Worm (Caenorhabditis elegans) whole organism, midembryonic: ENCODE measurements around the gene ztf-18.

Source experiments
- T22C8.4 ChIP-seq: fragments of 200-800 bp; sonication (Bioruptor generic); IDR thresholded peaks from 2 replicates; pipeline ENCODE4 v1.3.6; 2022; ENCODE audit warnings: missing genetic modification characterization, missing compliant biosample characterization
- cog-1 ChIP-seq: sonication (generic microtip); optimal IDR thresholded peaks from 2 replicates; lab custom pipeline; 2016; ENCODE audit warnings: missing genetic modification characterization, missing compliant biosample characterization
- flt-1 ChIP-seq: fragments of 200-800 bp; sonication (Bioruptor generic); IDR thresholded peaks from 2 replicates; pipeline ENCODE4 v1.3.6; 2022; ENCODE audit warnings: missing genetic modification characterization, missing compliant biosample characterization
- klf-2 ChIP-seq: fragments of 200-800 bp; sonication (Bioruptor generic); conservative IDR thresholded peaks from 2 replicates; pipeline ENCODE4 v1.3.6; 2022; ENCODE audit warnings: missing genetic modification reagents, missing genetic modification characterization, missing compliant biosample characterization
- med-1 ChIP-seq: sonication (generic microtip); optimal IDR thresholded peaks from 2 replicates; lab custom pipeline; 2017; ENCODE audit warnings: missing genetic modification characterization, mild to moderate bottlenecking, missing compliant biosample characterization, antibody characterized with exemption, missing genetic modification reagents; ENCODE audit not compliant: insufficient read depth
- ref-1 ChIP-seq: fragments of 200-800 bp; sonication (Bioruptor generic); conservative IDR thresholded peaks from 2 replicates; pipeline ENCODE4 v1.3.6; 2022; ENCODE audit warnings: missing genetic modification reagents, missing genetic modification characterization, missing compliant biosample characterization
- tab-1 ChIP-seq: fragments of 200-800 bp; sonication (Bioruptor generic); IDR thresholded peaks from 2 replicates; pipeline ENCODE4 v1.3.6; 2022; ENCODE audit warnings: missing genetic modification characterization, missing compliant biosample characterization
- ztf-23 ChIP-seq: fragments of 200-800 bp; sonication (Bioruptor generic); IDR thresholded peaks from 2 replicates; pipeline ENCODE4 v1.3.6; 2022; ENCODE audit warnings: missing genetic modification reagents, missing genetic modification characterization, missing compliant biosample characterization
- ztf-29 ChIP-seq: fragments of 200-800 bp; sonication (Bioruptor generic); IDR thresholded peaks from 2 replicates; pipeline ENCODE4 v1.3.6; 2022; ENCODE audit warnings: missing genetic modification reagents, missing genetic modification characterization, missing compliant biosample characterization

ztf-18 gene

DNA sequence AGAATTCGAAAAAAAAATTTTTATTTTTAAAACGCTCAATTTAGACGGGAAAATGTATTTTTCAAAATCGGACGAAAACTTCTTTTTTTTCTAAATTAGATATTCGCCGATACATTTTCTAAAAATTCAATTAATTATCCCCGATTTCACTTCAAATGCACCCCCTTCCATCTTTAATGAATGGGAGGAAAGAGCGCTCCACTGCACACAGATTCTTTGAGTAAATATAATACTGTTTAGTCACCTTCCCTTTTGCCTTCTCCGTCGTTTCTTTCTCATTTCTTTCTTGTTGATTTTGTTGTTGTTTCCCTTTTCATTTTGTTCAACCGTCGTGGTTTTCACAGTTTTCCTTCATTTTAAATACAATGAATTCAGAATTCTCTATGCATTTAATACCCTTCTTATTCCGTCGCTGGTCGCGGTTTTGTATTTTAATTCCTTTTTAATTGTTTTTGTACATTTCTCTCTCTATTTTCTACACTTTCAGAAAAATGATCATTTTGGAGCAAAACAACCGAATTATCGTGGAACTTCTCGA lies 33.6 kb downstream of the ztf-18 start, which contains the start of gene arx-4:
TSS of gene arx-4 (plus strand) at position 488 of the 538 bp plus-strand sequence.
- no peak for TF ChIP-seq cog-1 (tag; lab: Kevin White, UChicago)
- TF ChIP-seq flt-1 (GFP tag; lab: Robert Waterston, UW) = no peak
- no peak for TF ChIP-seq ztf-29 (GFP tag; lab: Robert Waterston, UW)
- TF ChIP-seq med-1 (GFP tag; lab: Kevin White, UChicago) = no peak
- TF ChIP-seq tab-1 (GFP tag; lab: Robert Waterston, UW) = no peak
- no peak for TF ChIP-seq ref-1 (GFP tag; lab: Robert Waterston, UW)
- TF ChIP-seq ztf-23 = no peak
- TF ChIP-seq klf-2 = no peak
- no peak for TF ChIP-seq T22C8.4 (GFP tag; lab: Robert Waterston, UW)

DNA sequence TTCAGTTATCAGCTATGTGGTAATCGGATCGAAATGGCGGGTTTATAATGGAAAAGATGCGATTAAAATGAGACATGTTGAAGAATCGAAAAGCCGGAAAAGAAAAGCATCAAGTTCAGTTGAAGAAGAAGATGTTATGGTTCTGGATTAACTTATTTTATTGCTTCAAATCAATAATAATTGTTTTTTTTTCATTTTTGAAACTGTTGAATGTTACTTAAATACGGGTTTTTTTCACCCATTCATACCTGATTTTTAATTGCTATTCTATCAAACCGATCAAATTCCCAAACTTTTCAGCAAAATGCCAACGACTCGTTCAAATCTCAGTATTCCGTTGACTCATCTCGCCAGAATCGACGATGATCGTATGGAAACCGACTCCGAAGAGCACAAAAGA lies 35.6 kb downstream of the ztf-18 start, which contains the start of gene exos-4.2:
TSS of gene exos-4.2 (plus strand) at position 301 of the 400 bp plus-strand sequence.
- TF ChIP-seq med-1 (GFP tag; lab: Kevin White, UChicago) = no peak
- no peak for TF ChIP-seq ztf-23
- no peak for TF ChIP-seq ztf-29 (GFP tag; lab: Robert Waterston, UW)
- no peak for TF ChIP-seq T22C8.4 (GFP tag; lab: Robert Waterston, UW)
- TF ChIP-seq ref-1 (GFP tag; lab: Robert Waterston, UW) = no peak
- TF ChIP-seq klf-2 = no peak
- TF ChIP-seq flt-1 (GFP tag; lab: Robert Waterston, UW) = no peak
- TF ChIP-seq tab-1 (GFP tag; lab: Robert Waterston, UW) = no peak
- TF ChIP-seq cog-1 (tag; lab: Kevin White, UChicago) = no peak

DNA sequence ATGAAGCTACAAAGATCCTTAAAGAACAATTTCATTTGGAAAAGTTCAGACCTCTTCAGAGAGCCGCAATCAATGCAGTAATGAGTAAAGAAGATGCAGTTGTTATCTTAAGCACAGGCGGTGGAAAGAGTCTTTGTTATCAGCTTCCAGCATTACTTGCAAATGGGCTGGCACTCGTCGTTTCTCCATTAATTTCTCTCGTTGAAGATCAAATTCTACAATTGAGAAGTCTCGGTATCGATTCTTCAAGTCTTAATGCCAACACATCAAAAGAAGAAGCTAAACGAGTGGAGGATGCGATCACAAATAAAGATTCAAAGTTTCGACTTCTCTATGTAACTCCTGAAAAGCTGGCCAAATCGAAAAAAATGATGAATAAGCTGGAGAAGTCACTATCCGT lies 38.6 kb downstream of the ztf-18 start:
- no peak for TF ChIP-seq cog-1 (tag; lab: Kevin White, UChicago)
- no peak for TF ChIP-seq ref-1 (GFP tag; lab: Robert Waterston, UW)
- TF ChIP-seq klf-2 = no peak
- TF ChIP-seq flt-1 (GFP tag; lab: Robert Waterston, UW) = no peak
- TF ChIP-seq ztf-29 (GFP tag; lab: Robert Waterston, UW) = no peak
- no peak for TF ChIP-seq med-1 (GFP tag; lab: Kevin White, UChicago)
- no peak for TF ChIP-seq ztf-23
- TF ChIP-seq T22C8.4 (GFP tag; lab: Robert Waterston, UW) = no peak
- no peak for TF ChIP-seq tab-1 (GFP tag; lab: Robert Waterston, UW)

DNA sequence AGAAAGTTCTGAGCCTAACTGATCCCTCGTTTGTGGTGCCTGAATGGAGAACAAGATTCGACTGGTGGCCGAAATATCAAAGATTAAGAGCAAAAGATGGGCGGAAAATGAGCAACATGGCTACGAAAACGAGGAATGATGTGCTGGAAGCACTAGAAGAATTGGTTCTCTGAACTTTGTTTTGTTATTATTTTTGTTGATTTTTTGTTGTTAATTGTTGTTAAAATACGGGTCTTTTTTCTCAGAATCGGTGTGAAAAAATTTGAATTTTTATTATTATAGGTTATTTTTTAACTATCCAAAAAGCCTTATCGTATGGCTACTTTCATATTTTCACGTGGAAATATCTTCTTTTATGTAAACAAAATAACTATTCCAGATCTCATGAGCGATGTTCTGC lies 39.3 kb downstream of the ztf-18 start, which contains the start of gene K02F3.12:
TSS of gene K02F3.12 (plus strand) at position 301 of the 400 bp plus-strand sequence.
- TF ChIP-seq med-1 (GFP tag; lab: Kevin White, UChicago) (no peak), ref-1 (GFP tag; lab: Robert Waterston, UW) (no peak), ztf-23 (no peak), T22C8.4 (GFP tag; lab: Robert Waterston, UW) (no peak), tab-1 (GFP tag; lab: Robert Waterston, UW) (no peak), ztf-29 (GFP tag; lab: Robert Waterston, UW) (no peak), klf-2 (no peak), cog-1 (tag; lab: Kevin White, UChicago) (no peak), flt-1 (GFP tag; lab: Robert Waterston, UW) (no peak)

DNA sequence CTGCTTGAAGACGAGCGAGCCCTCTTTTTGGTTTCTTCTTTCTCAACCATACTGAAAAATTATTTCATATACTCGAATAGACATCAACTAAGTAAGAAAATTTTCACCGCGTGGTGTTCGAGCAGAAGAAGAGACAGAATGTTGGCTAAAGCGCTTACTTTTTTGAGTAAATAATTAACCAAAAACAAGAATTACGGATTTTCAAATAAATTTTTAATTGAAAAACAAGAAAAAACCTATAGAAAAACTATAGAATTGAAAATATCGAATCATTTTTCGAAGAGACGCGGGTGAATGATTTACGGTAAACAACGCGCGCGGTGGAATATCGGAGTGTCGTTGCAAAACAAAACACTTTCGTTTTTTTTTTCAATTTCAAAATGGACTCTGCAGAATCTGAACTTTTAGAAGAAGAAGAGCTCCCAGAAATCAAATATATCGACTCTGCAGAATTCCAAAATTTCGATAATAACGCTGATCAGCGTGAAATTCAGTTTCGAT lies 41.6 kb downstream of the ztf-18 start, which contains the start of the genes rnp-5 and tag-51:
TSS of gene rnp-5 (minus strand) at position 51 of the 501 bp plus-strand sequence.
TSS of gene tag-51 (plus strand) at position 363 of the 501 bp plus-strand sequence.
- TF ChIP-seq tab-1 (GFP tag; lab: Robert Waterston, UW) = no peak
- no peak for TF ChIP-seq klf-2
- no peak for TF ChIP-seq ztf-29 (GFP tag; lab: Robert Waterston, UW)
- no peak for TF ChIP-seq med-1 (GFP tag; lab: Kevin White, UChicago)
- no peak for TF ChIP-seq cog-1 (tag; lab: Kevin White, UChicago)
- TF ChIP-seq ref-1 (GFP tag; lab: Robert Waterston, UW) = no peak
- TF ChIP-seq flt-1 (GFP tag; lab: Robert Waterston, UW) = no peak
- TF ChIP-seq ztf-23 = no peak
- TF ChIP-seq T22C8.4 (GFP tag; lab: Robert Waterston, UW) = no peak

DNA sequence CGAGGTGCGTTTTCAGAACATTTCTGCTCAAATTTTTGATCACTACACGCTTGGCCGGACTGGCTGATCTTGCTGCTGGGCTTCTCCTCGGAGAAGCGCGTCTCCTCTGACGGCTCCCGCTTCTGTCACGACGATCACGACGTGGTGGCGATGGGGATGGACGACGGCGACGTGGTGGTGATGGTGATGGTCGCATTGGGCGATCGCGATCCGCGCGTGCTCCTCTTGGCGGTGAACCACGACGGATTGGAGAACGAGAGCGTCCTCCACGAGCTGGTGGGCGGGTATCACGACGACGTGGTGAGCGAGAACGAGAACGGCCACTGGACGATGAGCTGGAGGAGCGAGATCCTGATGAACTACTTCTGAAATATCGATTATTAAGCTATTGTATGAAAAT lies 42.1 kb downstream of the ztf-18 start:
- TF ChIP-seq cog-1 (tag; lab: Kevin White, UChicago) (no peak), klf-2 (no peak), ztf-23 (no peak), ztf-29 (GFP tag; lab: Robert Waterston, UW) (no peak), T22C8.4 (GFP tag; lab: Robert Waterston, UW) (no peak), med-1 (GFP tag; lab: Kevin White, UChicago) (no peak), flt-1 (GFP tag; lab: Robert Waterston, UW) (no peak), ref-1 (GFP tag; lab: Robert Waterston, UW) (no peak), tab-1 (GFP tag; lab: Robert Waterston, UW) (no peak)

DNA sequence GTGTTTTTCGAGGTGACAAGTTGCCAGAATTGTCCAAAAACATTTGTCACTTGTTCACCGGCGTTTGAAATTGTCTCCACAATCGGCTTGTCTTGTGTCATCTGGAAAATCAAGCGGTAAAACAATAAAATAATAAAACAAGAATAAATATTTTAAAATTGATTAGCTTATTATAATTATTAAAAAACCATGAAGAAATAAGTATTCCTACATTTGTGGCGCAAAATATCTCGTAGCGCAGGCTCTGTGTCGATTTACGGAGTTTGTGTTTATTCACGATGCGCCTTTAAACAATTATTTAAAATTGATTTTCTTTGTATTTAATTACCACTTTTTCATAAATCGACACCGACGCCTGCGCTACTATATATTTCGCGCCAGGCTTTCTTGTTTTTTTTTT lies 43.2 kb downstream of the ztf-18 start, which contains the start of gene moma-1:
TSS of gene moma-1 (minus strand) at position 101 of the 400 bp plus-strand sequence.
- no peak for TF ChIP-seq klf-2
- TF ChIP-seq ztf-29 (GFP tag; lab: Robert Waterston, UW) = no peak
- TF ChIP-seq T22C8.4 (GFP tag; lab: Robert Waterston, UW) = no peak
- TF ChIP-seq flt-1 (GFP tag; lab: Robert Waterston, UW) = no peak
- no peak for TF ChIP-seq cog-1 (tag; lab: Kevin White, UChicago)
- no peak for TF ChIP-seq med-1 (GFP tag; lab: Kevin White, UChicago)

DNA sequence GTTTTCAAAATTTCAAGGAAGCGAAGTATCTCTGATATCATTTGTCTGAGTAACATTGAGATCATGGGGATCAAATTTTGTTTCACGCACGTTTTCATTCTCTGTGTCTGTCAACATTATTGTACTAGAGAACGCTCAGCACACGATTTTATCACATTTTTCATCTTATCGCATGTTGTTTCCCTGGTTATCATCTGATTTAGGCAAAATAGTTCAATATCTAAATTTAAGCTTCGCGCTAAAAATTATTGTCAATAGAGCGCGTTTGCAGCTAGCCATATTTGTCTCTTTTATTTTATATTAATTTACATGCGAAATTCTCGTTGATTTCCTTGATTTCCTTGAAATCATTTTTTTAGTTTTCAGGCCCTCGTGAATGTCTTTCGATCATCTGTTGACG lies 50.0 kb downstream of the ztf-18 start, which contains the start of gene K02F3.2:
TSS of gene K02F3.2 (plus strand) at position 357 of the 400 bp plus-strand sequence.
- TF ChIP-seq klf-2 = no peak
- TF ChIP-seq T22C8.4 (GFP tag; lab: Robert Waterston, UW) = no peak
- no peak for TF ChIP-seq cog-1 (tag; lab: Kevin White, UChicago)
- no peak for TF ChIP-seq med-1 (GFP tag; lab: Kevin White, UChicago)
- no peak for TF ChIP-seq tab-1 (GFP tag; lab: Robert Waterston, UW)
- TF ChIP-seq flt-1 (GFP tag; lab: Robert Waterston, UW) = no peak
- TF ChIP-seq ref-1 (GFP tag; lab: Robert Waterston, UW) = no peak
- no peak for TF ChIP-seq ztf-23
- no peak for TF ChIP-seq ztf-29 (GFP tag; lab: Robert Waterston, UW)
